Worm (Caenorhabditis elegans): ENCODE results near the gene F47B8.4.

- TF ChIP-seq unc-62 (GFP tag; optimal IDR thresholded peaks at IDR 0.05) (peak; percentile 27), nhr-28 (tag; optimal IDR thresholded peaks at IDR 0.05) (no peak), nhr-12 (tag; optimal IDR thresholded peaks at IDR 0.05) (no peak), nhr-237 (tag; optimal IDR thresholded peaks at IDR 0.05) (peak; percentile 86), unc-39 (tag; optimal IDR thresholded peaks at IDR 0.05) (no peak), lin-13 (tag; optimal IDR thresholded peaks at IDR 0.05) (peak; percentile 70), elt-3 (tag; optimal IDR thresholded peaks at IDR 0.05) (no peak), ceh-39 (tag; optimal IDR thresholded peaks at IDR 0.05) (peak; percentile 12), pha-4 (tag; optimal IDR thresholded peaks at IDR 0.05) (peak; percentile 58), sptf-1 (tag; optimal IDR thresholded peaks at IDR 0.05) (peak; percentile 56), cnd-1 (tag; optimal IDR thresholded peaks at IDR 0.05) (peak; percentile 2), elt-1 (tag; optimal IDR thresholded peaks at IDR 0.05; ENCODE audit: borderline replicate concordance, insufficient read depth) (no peak), drap-1 (GFP tag; optimal IDR thresholded peaks at IDR 0.05) (peak; percentile 49)
These were observed 22.9 kb upstream of the F47B8.4 start, which contains the start of gene cept-2 for ce11 chrV:14347234-14347826.

Data from whole organism, mixed stage, embryonic.